Fruit fly (Drosophila melanogaster) whole organism: ENCODE results near the gene CG9231.

Experiments used
- CG8478 ChIP-seq: fragments of >200 bp; optimal IDR thresholded peaks from 2 replicates; lab custom pipeline; 2018; ENCODE audit warnings: inconsistent platforms
- Dll ChIP-seq: fragments of >200 bp; optimal IDR thresholded peaks from 2 replicates; lab custom pipeline; 2017
- EcR ChIP-seq, 2 experiments: fragments of >200 bp; optimal IDR thresholded peaks; 2 replicates each; lab custom pipeline; 2017; ENCODE audit warnings: missing biosample characterization in 2 of 2, missing genetic modification characterization in 2 of 2, missing genetic modification reagents in 2 of 2
- pan ChIP-seq: fragments of >200 bp; optimal IDR thresholded peaks from 2 replicates; lab custom pipeline; 2017
- psq ChIP-seq: fragments of >200 bp; optimal IDR thresholded peaks from 2 replicates; lab custom pipeline; 2017
- usp ChIP-seq: fragments of >200 bp; optimal IDR thresholded peaks from 2 replicates; lab custom pipeline; 2017; ENCODE audit warnings: missing biosample characterization, missing genetic modification characterization, mixed read lengths

DNA sequence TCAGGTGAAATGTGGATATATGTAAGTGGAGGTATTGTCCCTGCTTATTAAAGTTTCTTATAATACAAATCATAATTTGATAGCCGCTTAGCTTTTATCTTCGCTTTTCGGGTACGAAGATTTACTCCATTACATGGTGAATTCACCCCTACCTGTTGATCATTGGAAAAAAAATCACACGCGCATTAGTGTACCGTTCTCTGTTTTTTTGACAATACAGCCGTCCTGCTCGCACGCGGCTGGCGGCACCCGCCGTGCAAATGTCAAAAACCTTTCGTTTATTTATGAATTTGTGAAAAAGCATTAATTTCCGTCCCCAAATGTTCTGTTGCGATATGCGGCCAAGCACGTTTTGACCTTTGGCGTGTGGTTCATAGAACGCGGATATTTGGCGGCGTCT lies 46.1 kb upstream of the CG9231 start:
- TF ChIP-seq pan (lab: Kevin White, UChicago) (no peak), CG8478 (lab: Kevin White, UChicago) (no peak), psq (lab: Kevin White, UChicago) (no peak), usp (no peak), EcR (GFP tag; optimal IDR thresholded peaks at IDR 0.05; lab: Kevin White, UChicago) (no peak), Dll (lab: Kevin White, UChicago) (no peak)
